Worm (Caenorhabditis elegans): ENCODE results near the gene C27D6.1.

- TF ChIP-seq T22C8.4 (GFP tag; IDR thresholded peaks at IDR 0.05) (no peak), flt-1 (GFP tag; IDR thresholded peaks at IDR 0.05) (no peak), ztf-29 (GFP tag; IDR thresholded peaks at IDR 0.05) (no peak), ztf-23 (GFP tag; IDR thresholded peaks at IDR 0.05) (no peak), ref-1 (GFP tag; conservative IDR thresholded peaks at IDR 0.05) (no peak)
These were observed 19.2 kb downstream of the C27D6.1 start for ce11 chrII:5191766-5192165.
